Worm (Caenorhabditis elegans) whole organism, L3 larva: ENCODE measurements around the gene lgc-42.

ENCODE experiments used
- ZK546.5 ChIP-seq: sonication (generic microtip); optimal IDR thresholded peaks from 2 replicates; lab custom pipeline; 2017; ENCODE audit warnings: missing biosample characterization, missing genetic modification characterization
- ama-1 ChIP-seq: fragments of 150-350 bp; optimal IDR thresholded peaks from 2 replicates; lab custom pipeline; 2018
- ceh-16 ChIP-seq: sonication (generic microtip); optimal IDR thresholded peaks from 2 replicates; lab custom pipeline; 2017; ENCODE audit warnings: missing biosample characterization, missing genetic modification characterization
- ceh-28 ChIP-seq: fragments of 150-350 bp; optimal IDR thresholded peaks from 2 replicates; lab custom pipeline; 2014; ENCODE audit warnings: missing biosample characterization, missing genetic modification reagents, missing genetic modification characterization
- ceh-82 ChIP-seq: fragments of 150-350 bp; optimal IDR thresholded peaks from 2 replicates; lab custom pipeline; 2014; ENCODE audit warnings: missing biosample characterization, missing genetic modification characterization
- daf-12 ChIP-seq: fragments of 150-350 bp; optimal IDR thresholded peaks from 2 replicates; lab custom pipeline; 2014; ENCODE audit warnings: missing biosample characterization, missing genetic modification reagents, missing genetic modification characterization
- egl-27 ChIP-seq: sonication (generic microtip); optimal IDR thresholded peaks from 4 replicates; lab custom pipeline; 2017; ENCODE audit warnings: missing biosample characterization, missing genetic modification reagents, missing genetic modification characterization
- egl-5 ChIP-seq: fragments of 150-350 bp; optimal IDR thresholded peaks from 2 replicates; lab custom pipeline; 2017; ENCODE audit warnings: missing biosample characterization, missing genetic modification reagents, missing genetic modification characterization, inconsistent platforms
- elt-1 ChIP-seq: fragments of 150-350 bp; optimal IDR thresholded peaks from 2 replicates; lab custom pipeline; 2014; ENCODE audit warnings: missing biosample characterization, missing genetic modification characterization
- elt-2 ChIP-seq: sonication (generic microtip); optimal IDR thresholded peaks from 2 replicates; lab custom pipeline; 2016; ENCODE audit warnings: missing genetic modification reagents, mild to moderate bottlenecking, missing genetic modification characterization, missing compliant biosample characterization
- eor-1 ChIP-seq, 2 experiments: fragments of 150-350 bp; optimal IDR thresholded peaks; 2 replicates each; lab custom pipeline; 2014 to 2018; ENCODE audit warnings: missing biosample characterization in 2 of 2, missing genetic modification characterization in 2 of 2
- fkh-10 ChIP-seq: sonication (generic microtip); optimal IDR thresholded peaks from 2 replicates; lab custom pipeline; 2017; ENCODE audit warnings: missing biosample characterization, missing genetic modification reagents, missing genetic modification characterization
- hmg-11 ChIP-seq: sonication (generic microtip); optimal IDR thresholded peaks from 2 replicates; lab custom pipeline; 2016; ENCODE audit warnings: missing genetic modification characterization, missing compliant biosample characterization
- jun-1 ChIP-seq: fragments of 150-350 bp; optimal IDR thresholded peaks from 2 replicates; lab custom pipeline; 2014; ENCODE audit warnings: missing biosample characterization, missing genetic modification reagents, missing genetic modification characterization
- lin-15B ChIP-seq: fragments of 150-350 bp; optimal IDR thresholded peaks from 2 replicates; lab custom pipeline; 2014; ENCODE audit warnings: missing biosample characterization, missing genetic modification characterization
- lin-39 ChIP-seq: fragments of 150-350 bp; optimal IDR thresholded peaks from 2 replicates; lab custom pipeline; 2018; ENCODE audit warnings: missing biosample characterization, missing genetic modification reagents, missing genetic modification characterization
- mdl-1 ChIP-seq: fragments of 150-350 bp; optimal IDR thresholded peaks from 2 replicates; lab custom pipeline; 2014; ENCODE audit warnings: missing biosample characterization, missing genetic modification characterization
- mml-1 ChIP-seq: fragments of 150-350 bp; sonication (generic microtip); optimal IDR thresholded peaks from 3 replicates; lab custom pipeline; 2014; ENCODE audit warnings: missing biosample characterization, missing genetic modification characterization
- nfya-1 ChIP-seq: sonication (generic microtip); optimal IDR thresholded peaks from 2 replicates; lab custom pipeline; 2017; ENCODE audit warnings: missing genetic modification characterization, mild to moderate bottlenecking, missing compliant biosample characterization, antibody characterized with exemption, moderate library complexity; ENCODE audit not compliant: insufficient read depth
- nhr-11 ChIP-seq: fragments of 150-350 bp; optimal IDR thresholded peaks from 2 replicates; lab custom pipeline; 2014; ENCODE audit warnings: missing biosample characterization, missing genetic modification characterization
- nhr-23 ChIP-seq: fragments of 150-350 bp; optimal IDR thresholded peaks from 2 replicates; lab custom pipeline; 2014; ENCODE audit warnings: missing biosample characterization, missing genetic modification reagents, missing genetic modification characterization
- nhr-237 ChIP-seq: fragments of 150-350 bp; optimal IDR thresholded peaks from 2 replicates; lab custom pipeline; 2014; ENCODE audit warnings: missing biosample characterization, missing genetic modification characterization
- nhr-25 ChIP-seq: sonication (generic microtip); optimal IDR thresholded peaks from 2 replicates; lab custom pipeline; 2017; ENCODE audit warnings: missing biosample characterization, missing genetic modification characterization
- nhr-43 ChIP-seq: sonication (generic microtip); optimal IDR thresholded peaks from 2 replicates; lab custom pipeline; 2016; ENCODE audit warnings: mild to moderate bottlenecking, missing genetic modification characterization, missing compliant biosample characterization; ENCODE audit not compliant: poor library complexity, severe bottlenecking
- nhr-67 ChIP-seq: fragments of 150-350 bp; optimal IDR thresholded peaks from 2 replicates; lab custom pipeline; 2014; ENCODE audit warnings: missing biosample characterization, missing genetic modification characterization
- nhr-77 ChIP-seq: fragments of 150-350 bp; optimal IDR thresholded peaks from 2 replicates; lab custom pipeline; 2014; ENCODE audit warnings: missing biosample characterization, missing genetic modification characterization
- sea-2 ChIP-seq: fragments of 150-350 bp; sonication (generic microtip); optimal IDR thresholded peaks from 4 replicates; lab custom pipeline; 2014; ENCODE audit warnings: missing biosample characterization, missing genetic modification reagents, missing genetic modification characterization
- tbx-2 ChIP-seq: sonication (generic microtip); optimal IDR thresholded peaks from 2 replicates; lab custom pipeline; 2016; ENCODE audit warnings: mild to moderate bottlenecking, missing genetic modification characterization, missing compliant biosample characterization
- unc-39 ChIP-seq: sonication (generic microtip); optimal IDR thresholded peaks from 4 replicates; lab custom pipeline; 2017; ENCODE audit warnings: missing biosample characterization, missing genetic modification characterization

Gene lgc-42

DNA sequence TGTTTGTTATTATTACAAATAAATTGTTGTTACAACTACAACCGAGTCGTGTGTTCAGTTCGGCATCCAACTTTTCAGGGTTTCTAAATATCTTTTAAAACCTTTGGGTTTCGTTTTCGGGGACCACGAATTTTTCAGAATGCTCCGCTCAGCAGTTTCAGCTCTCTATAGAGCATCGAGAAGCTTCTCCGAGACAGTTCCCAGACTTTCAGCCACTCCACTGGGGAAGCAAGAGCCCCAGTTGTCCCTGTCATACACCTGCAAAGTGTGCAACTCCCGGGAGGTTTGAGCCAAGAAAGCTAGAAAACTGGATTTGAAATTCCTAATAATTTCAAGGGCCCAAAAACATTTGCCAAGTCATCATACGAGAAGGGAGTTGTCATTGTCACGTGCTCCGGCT is 46.3 kb upstream of the lgc-42 start, which contains the start of gene F53A3.7:
Gene F53A3.7 (plus strand): TSS at position 139 of the 400 bp plus-strand sequence.
- TF ChIP-seq elt-1 (tag; lab: Kevin White, UChicago) (no peak), egl-27 (tag; lab: Kevin White, UChicago) (no peak), lin-15B (tag; lab: Kevin White, UChicago) (no peak), nhr-67 (no peak), ama-1 (peak; percentile 23), unc-39 (tag; lab: Kevin White, UChicago) (no peak), elt-2 (tag; lab: Kevin White, UChicago) (peak; percentile 7), ceh-16 (no peak), ceh-82 (tag; lab: Kevin White, UChicago) (no peak), hmg-11 (tag; lab: Kevin White, UChicago) (no peak), nhr-77 (tag; lab: Kevin White, UChicago) (no peak), ZK546.5 (tag; lab: Kevin White, UChicago) (no peak), ceh-28 (no peak)

DNA sequence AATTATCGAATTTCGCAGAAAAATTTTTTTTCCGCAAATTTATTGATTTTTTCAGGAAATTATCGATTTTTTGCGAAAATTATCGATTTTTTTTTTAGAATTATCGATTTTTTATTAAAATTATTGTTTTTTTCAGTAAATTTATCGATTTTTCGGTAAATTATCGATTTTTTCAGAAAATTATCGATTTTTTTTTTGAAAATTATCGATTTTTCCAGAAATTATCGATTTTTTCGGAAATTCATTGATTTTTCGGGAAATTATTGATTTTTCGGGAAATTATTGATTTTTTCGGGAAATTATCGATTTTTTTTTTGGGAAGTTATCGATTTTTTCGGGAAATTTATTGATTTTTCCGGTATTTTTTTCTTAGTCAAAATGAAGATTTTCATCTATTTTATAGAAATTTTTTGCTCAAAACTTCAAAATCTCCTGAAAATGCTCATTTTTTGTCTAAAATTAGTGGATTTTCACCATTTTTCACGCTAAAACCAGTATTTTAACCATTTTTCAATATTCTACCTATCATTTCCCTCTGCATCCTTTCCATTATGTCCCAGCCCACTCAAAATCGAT is 42.1 kb upstream of the lgc-42 start:
- TF ChIP-seq eor-1 (tag; optimal IDR thresholded peaks at IDR 0.05; lab: Kevin White, UChicago) (no peak), jun-1 (tag; lab: Kevin White, UChicago) (no peak), ceh-28 (peak; percentile 99), sea-2 (no peak), nhr-11 (tag; lab: Kevin White, UChicago) (no peak), nhr-237 (no peak), nhr-25 (no peak), elt-1 (tag; lab: Kevin White, UChicago) (no peak)

DNA sequence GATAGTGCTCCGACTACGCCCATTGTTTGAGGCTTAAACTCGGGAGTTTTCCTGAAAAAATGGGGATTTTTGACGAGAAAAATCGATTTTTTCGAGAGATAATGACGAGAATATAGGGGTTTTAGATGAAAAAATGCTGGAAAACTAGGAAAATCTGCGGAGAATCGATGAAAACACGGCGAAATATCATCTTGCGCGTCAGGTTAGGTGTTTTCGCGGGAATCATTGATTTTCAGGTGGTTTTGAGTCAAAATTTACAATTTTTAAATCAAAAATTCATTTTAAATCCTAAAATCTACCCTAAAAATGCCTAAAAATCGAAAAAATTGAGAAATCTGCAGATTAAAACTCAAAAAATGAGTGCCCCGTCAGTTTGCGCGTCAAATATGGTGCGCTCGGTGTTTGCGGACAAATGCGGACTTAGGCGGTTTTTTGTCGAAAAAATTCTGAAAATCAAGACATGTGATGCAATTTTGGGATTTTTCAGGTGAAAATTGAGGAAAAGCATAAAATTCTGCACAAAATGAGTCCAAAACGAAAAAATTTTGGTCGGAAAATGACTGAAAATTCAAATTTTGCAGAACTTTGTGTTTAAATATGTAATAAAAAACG is 35.7 kb upstream of the lgc-42 start, which contains the start of gene mboa-6:
Gene mboa-6 (minus strand): TSS at position 51 of the 612 bp plus-strand sequence.
- peak; percentile 18 for TF ChIP-seq hmg-11 (tag; lab: Kevin White, UChicago)
- no peak for TF ChIP-seq lin-39

DNA sequence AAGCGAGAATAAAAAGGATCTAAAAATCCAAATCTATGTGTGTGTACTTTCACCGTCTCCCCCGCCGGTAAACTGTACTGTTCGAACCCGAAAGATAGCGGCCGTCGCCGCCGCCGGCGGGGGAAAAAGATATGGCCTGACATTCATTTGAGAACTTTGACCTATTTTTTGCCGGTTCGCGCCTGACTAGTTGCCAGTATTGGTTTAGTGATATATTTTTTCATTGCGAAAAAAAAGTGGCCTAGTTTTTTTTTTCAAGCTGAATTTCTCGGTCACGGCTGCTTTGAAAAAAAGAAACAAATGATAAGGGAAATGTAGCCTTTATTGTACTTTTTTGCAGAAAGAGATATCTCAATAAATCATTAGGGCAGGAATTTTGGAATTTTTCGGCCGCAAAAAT is 35.1 kb upstream of the lgc-42 start:
- TF ChIP-seq eor-1 (tag; optimal IDR thresholded peaks at IDR 0.05; lab: Kevin White, UChicago) (no peak), nhr-43 (tag; lab: Kevin White, UChicago) (no peak), elt-2 (tag; lab: Kevin White, UChicago) (peak; percentile 41), nhr-23 (tag; lab: Kevin White, UChicago) (peak; percentile 46), tbx-2 (no peak), daf-12 (tag; lab: Kevin White, UChicago) (no peak)

DNA sequence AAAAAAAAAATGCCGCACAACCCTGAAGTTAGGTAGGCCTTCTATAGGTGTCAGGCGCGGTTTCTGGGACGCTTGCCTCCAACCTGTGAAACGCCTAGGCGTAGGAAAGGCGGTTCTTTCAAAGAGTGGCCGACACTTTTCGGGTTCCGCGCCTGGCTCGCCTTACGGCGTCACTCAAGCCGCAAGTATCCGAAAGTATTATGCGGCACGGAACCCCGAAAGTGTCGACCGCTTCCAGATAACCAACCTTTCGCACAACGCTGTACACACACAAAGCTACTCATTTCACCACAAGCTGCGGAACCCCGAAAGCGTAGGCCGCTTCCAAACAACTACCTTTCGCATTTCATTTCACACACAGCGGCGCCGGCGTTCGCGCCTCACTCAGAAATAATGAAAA is 34.5 kb upstream of the lgc-42 start:
- TF ChIP-seq mdl-1 (tag; lab: Kevin White, UChicago) (no peak), nfya-1 (no peak), eor-1 (tag; optimal IDR thresholded peaks at IDR 0.05; lab: Kevin White, UChicago) (no peak), fkh-10 (no peak), jun-1 (tag; lab: Kevin White, UChicago) (no peak), egl-5 (tag; lab: Kevin White, UChicago) (no peak), nhr-237 (no peak), mml-1 (tag; lab: Kevin White, UChicago) (no peak), nhr-23 (tag; lab: Kevin White, UChicago) (no peak)
- TF ChIP-seq, all 47 proteins: peak for 0

DNA sequence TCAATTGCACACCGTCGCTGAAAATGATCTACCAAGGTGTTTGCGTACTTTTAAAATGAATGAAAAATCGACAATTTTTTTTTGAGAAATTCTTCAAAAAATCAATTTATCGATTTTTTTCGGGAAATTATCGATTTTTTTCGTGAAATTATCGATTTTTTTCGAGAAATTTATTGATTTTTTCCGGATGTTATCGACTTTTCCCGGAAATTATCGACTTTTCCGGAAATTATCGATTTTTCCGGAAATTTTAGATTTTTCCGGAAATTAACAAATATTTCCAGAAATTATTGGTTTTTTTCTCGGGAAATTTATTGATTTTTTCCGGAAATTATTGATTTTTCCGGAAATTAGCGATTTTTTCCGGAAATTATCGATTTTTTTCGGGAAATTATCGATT is 32.5 kb upstream of the lgc-42 start:
- TF ChIP-seq ceh-28, result peak; percentile 91

DNA sequence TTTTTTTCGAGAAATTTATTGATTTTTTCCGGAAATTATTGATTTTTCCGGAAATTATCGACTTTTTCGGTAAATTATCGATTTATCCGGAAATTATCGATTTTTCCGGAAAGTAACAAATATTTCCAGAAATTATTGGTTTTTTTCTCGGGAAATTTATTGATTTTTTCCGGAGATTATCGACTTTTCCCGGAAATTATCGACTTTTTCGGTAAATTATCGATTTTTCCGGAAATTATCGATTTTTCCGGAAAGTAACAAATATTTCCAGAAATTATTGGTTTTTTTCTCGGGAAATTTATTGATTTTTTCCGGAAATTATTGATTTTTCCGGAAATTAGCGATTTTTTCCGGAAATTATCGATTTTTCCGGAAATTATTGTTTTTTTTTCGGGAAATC is 32.1 kb upstream of the lgc-42 start:
- TF ChIP-seq ceh-28, result peak; percentile 76
